Fruit fly (Drosophila melanogaster): ENCODE data around the gene Eip74EF.

Gene Eip74EF

dm6 chr3L:17588686-17589085, 30.4 kb downstream of the Eip74EF start:
- no peak for TF ChIP-seq CG6808 (GFP tag; optimal IDR thresholded peaks at IDR 0.05)
- no peak for TF ChIP-seq CG4318 (GFP tag; optimal IDR thresholded peaks at IDR 0.05)
- peak; percentile 78 for TF ChIP-seq dsx (GFP tag; optimal IDR thresholded peaks at IDR 0.05; ENCODE audit: poor library complexity, severe bottlenecking)

- TF ChIP-seq CG10669 (GFP tag; optimal IDR thresholded peaks at IDR 0.05): no peak
- peak; percentile 5 for TF ChIP-seq CG6808 (GFP tag; optimal IDR thresholded peaks at IDR 0.05)
- TF ChIP-seq CG6276 (GFP tag; optimal IDR thresholded peaks at IDR 0.05): peak; percentile 16
- no peak for TF ChIP-seq Lpt (GFP tag; optimal IDR thresholded peaks at IDR 0.05)
- TF ChIP-seq Hr4 (GFP tag; optimal IDR thresholded peaks at IDR 0.05): peak; percentile 59
- peak; percentile 30 for TF ChIP-seq CG10631 (GFP tag; optimal IDR thresholded peaks at IDR 0.05)
- no peak for TF ChIP-seq CG3919 (GFP tag; optimal IDR thresholded peaks at IDR 0.05)
- TF ChIP-seq dsx (GFP tag; optimal IDR thresholded peaks at IDR 0.05; ENCODE audit: poor library complexity, severe bottlenecking): no peak
- no peak for TF ChIP-seq CG7368 (GFP tag; optimal IDR thresholded peaks at IDR 0.05)
- TF ChIP-seq CG11902 (GFP tag; optimal IDR thresholded peaks at IDR 0.05): no peak
- no peak for TF ChIP-seq dac (GFP tag; optimal IDR thresholded peaks at IDR 0.05)
- TF ChIP-seq pdm3 (GFP tag; optimal IDR thresholded peaks at IDR 0.05): peak; percentile 25
- TF ChIP-seq Hr39 (GFP tag; optimal IDR thresholded peaks at IDR 0.05): no peak
- no peak for TF ChIP-seq CG1621 (tag; optimal IDR thresholded peaks at IDR 0.05)
- no peak for TF ChIP-seq fd85E (GFP tag; optimal IDR thresholded peaks at IDR 0.05)
- no peak for TF ChIP-seq CG16779 (tag; optimal IDR thresholded peaks at IDR 0.05)
- no peak for TF ChIP-seq Eip75B (GFP tag; optimal IDR thresholded peaks at IDR 0.05)
- no peak for TF ChIP-seq CG11762 (GFP tag; optimal IDR thresholded peaks at IDR 0.05; ENCODE audit: insufficient read depth)
- TF ChIP-seq achi (GFP tag; optimal IDR thresholded peaks at IDR 0.05): peak; percentile 43
- TF ChIP-seq Eip93F (GFP tag; optimal IDR thresholded peaks at IDR 0.05): no peak
- peak; percentile 32 for TF ChIP-seq net (GFP tag; optimal IDR thresholded peaks at IDR 0.05)
- no peak for TF ChIP-seq CG9139 (GFP tag; optimal IDR thresholded peaks at IDR 0.05)
- no peak; the same call in 2 of the 3 replicates for TF ChIP-seq CG6163 (GFP tag; IDR thresholded peaks at IDR 0.05)
- TF ChIP-seq Gug (GFP tag; IDR thresholded peaks at IDR 0.05): no peak
- no peak for TF ChIP-seq fkh (GFP tag; optimal IDR thresholded peaks at IDR 0.05)
- peak; percentile 77 for TF ChIP-seq CG32006 (GFP tag; optimal IDR thresholded peaks at IDR 0.05)
- TF ChIP-seq eg (GFP tag; IDR thresholded peaks at IDR 0.05): no peak; the same call in 1 of the 3 replicates
- TF ChIP-seq CG6854 (GFP tag; optimal IDR thresholded peaks at IDR 0.05): no peak
- peak; percentile 31; the same call in 1 of the 2 replicates for TF ChIP-seq CG11294 (GFP tag; IDR thresholded peaks at IDR 0.05)
- TF ChIP-seq CG8632 (GFP tag; optimal IDR thresholded peaks at IDR 0.05): no peak
- TF ChIP-seq acj6 (GFP tag; optimal IDR thresholded peaks at IDR 0.05): peak; percentile 41
- TF ChIP-seq Met (GFP tag; optimal IDR thresholded peaks at IDR 0.05): no peak
- no peak for TF ChIP-seq Ets96B (tag; optimal IDR thresholded peaks at IDR 0.05)
- no peak for TF ChIP-seq Sox102F (GFP tag; optimal IDR thresholded peaks at IDR 0.05)
- TF ChIP-seq topi (GFP tag; optimal IDR thresholded peaks at IDR 0.05): no peak
- TF ChIP-seq OdsH (GFP tag; optimal IDR thresholded peaks at IDR 0.05): no peak
- no peak for TF ChIP-seq Hr38 (GFP tag; optimal IDR thresholded peaks at IDR 0.05)
- TF ChIP-seq cyc (GFP tag; optimal IDR thresholded peaks at IDR 0.05): no peak
- TF ChIP-seq CG4318 (GFP tag; optimal IDR thresholded peaks at IDR 0.05): peak; percentile 45
- no peak for TF ChIP-seq esn (GFP tag; optimal IDR thresholded peaks at IDR 0.05)
- TF ChIP-seq svp (GFP tag): no peak
- TF ChIP-seq Sox14 (GFP tag; optimal IDR thresholded peaks at IDR 0.05): peak; percentile 26
- no peak for TF ChIP-seq spab (GFP tag; optimal IDR thresholded peaks at IDR 0.05)
- no peak for TF ChIP-seq ss (GFP tag; optimal IDR thresholded peaks at IDR 0.05)
- no peak for TF ChIP-seq fd59A (GFP tag; optimal IDR thresholded peaks at IDR 0.05)
- TF ChIP-seq Blimp-1 (GFP tag; optimal IDR thresholded peaks at IDR 0.05): no peak
- TF ChIP-seq Smox (GFP tag; optimal IDR thresholded peaks at IDR 0.05): no peak
- TF ChIP-seq Eip78C (GFP tag): peak; percentile 81
- no peak for TF ChIP-seq Ets21C (GFP tag; optimal IDR thresholded peaks at IDR 0.05)
- peak; percentile 3 to 77 for TF ChIP-seq salr (GFP tag; optimal IDR thresholded peaks at IDR 0.05)
Measured at dm6 chr3L:17587897-17588296, 31.2 kb downstream of the Eip74EF start.

Measured in whole organism, prepupa.